Fruit fly (Drosophila melanogaster) whole organism, adult: ENCODE data around the gene Ppcs.

Experiments
- CG11617 ChIP-seq: fragments of 200-800 bp; sonication (Bioruptor generic); optimal IDR thresholded peaks from 2 replicates; lab custom pipeline; 2017; ENCODE audit warnings: mild to moderate bottlenecking, missing biosample characterization, missing genetic modification reagents, missing genetic modification characterization
- CG12768 ChIP-seq: fragments of 200-800 bp; sonication (Bioruptor generic); optimal IDR thresholded peaks from 2 replicates; lab custom pipeline; 2017; ENCODE audit warnings: missing biosample characterization, missing genetic modification characterization, mild to moderate bottlenecking, moderate library complexity, missing genetic modification reagents
- CG14711 ChIP-seq: fragments of 200-800 bp; sonication (Bioruptor generic); optimal IDR thresholded peaks from 2 replicates; lab custom pipeline; 2018; ENCODE audit warnings: missing biosample characterization, mild to moderate bottlenecking, missing genetic modification characterization, moderate library complexity
- CG1620 ChIP-seq: fragments of 200-800 bp; sonication (Bioruptor generic); optimal IDR thresholded peaks from 2 replicates; lab custom pipeline; 2016; ENCODE audit warnings: missing biosample characterization, missing genetic modification characterization
- CG33017 ChIP-seq: fragments of 200-800 bp; sonication (Bioruptor generic); optimal IDR thresholded peaks from 2 replicates; lab custom pipeline; 2018; ENCODE audit warnings: missing biosample characterization, mild to moderate bottlenecking, missing genetic modification characterization, moderate library complexity
- CG5204 ChIP-seq: fragments of 200-800 bp; sonication (Bioruptor generic); optimal IDR thresholded peaks from 2 replicates; lab custom pipeline; 2016; ENCODE audit warnings: missing biosample characterization, missing genetic modification characterization
- CG7045 ChIP-seq: fragments of 200-800 bp; sonication (Bioruptor generic); optimal IDR thresholded peaks from 2 replicates; lab custom pipeline; 2017; ENCODE audit warnings: missing biosample characterization, mild to moderate bottlenecking, missing genetic modification characterization
- CG7101 ChIP-seq: fragments of 200-800 bp; sonication (Bioruptor generic); optimal IDR thresholded peaks from 2 replicates; lab custom pipeline; 2018; ENCODE audit warnings: missing biosample characterization, mild to moderate bottlenecking, missing genetic modification characterization, moderate library complexity
- Clk ChIP-seq: fragments of 200-800 bp; sonication (Bioruptor generic); optimal IDR thresholded peaks from 2 replicates; lab custom pipeline; 2017; ENCODE audit warnings: missing biosample characterization, missing genetic modification characterization
- Crg-1 ChIP-seq: fragments of 200-800 bp; sonication (Bioruptor generic); optimal IDR thresholded peaks from 2 replicates; lab custom pipeline; 2016; ENCODE audit warnings: missing biosample characterization, missing genetic modification characterization
- Hr96 ChIP-seq: fragments of 200-800 bp; sonication (Bioruptor generic); optimal IDR thresholded peaks from 2 replicates; lab custom pipeline; 2016; ENCODE audit warnings: missing biosample characterization, missing genetic modification characterization
- Mnt ChIP-seq: fragments of 200-800 bp; sonication (Bioruptor generic); optimal IDR thresholded peaks from 2 replicates; lab custom pipeline; 2016; ENCODE audit warnings: missing biosample characterization, mild to moderate bottlenecking, missing genetic modification characterization
- bab1 ChIP-seq: fragments of 200-800 bp; sonication (Bioruptor generic); optimal IDR thresholded peaks from 3 replicates; lab custom pipeline; 2019; ENCODE audit warnings: missing biosample characterization, mild to moderate bottlenecking, missing genetic modification characterization, moderate library complexity
- cic ChIP-seq: fragments of 200-800 bp; sonication (Bioruptor generic); optimal IDR thresholded peaks from 2 replicates; lab custom pipeline; 2017; ENCODE audit warnings: missing biosample characterization, mild to moderate bottlenecking, missing genetic modification characterization, moderate library complexity
- cnc ChIP-seq, 2 experiments: fragments of >200 bp; optimal IDR thresholded peaks; 2 replicates each; lab custom pipeline; 2017
- kay ChIP-seq: fragments of 200-800 bp; sonication (Bioruptor generic); peaks from one replicate; lab custom pipeline; 2016; ENCODE audit warnings: missing biosample characterization, missing genetic modification characterization, borderline replicate concordance
- ovo ChIP-seq: fragments of 200-800 bp; sonication (Bioruptor generic); optimal IDR thresholded peaks from 2 replicates; lab custom pipeline; 2016; ENCODE audit warnings: missing biosample characterization, missing genetic modification characterization
- pad ChIP-seq: fragments of 200-800 bp; sonication (Bioruptor generic); optimal IDR thresholded peaks from 3 replicates; lab custom pipeline; 2017; ENCODE audit warnings: missing biosample characterization, missing genetic modification characterization, mild to moderate bottlenecking, moderate library complexity, missing genetic modification reagents
- tj ChIP-seq: fragments of 200-800 bp; sonication (Bioruptor generic); optimal IDR thresholded peaks from 3 replicates; lab custom pipeline; 2017; ENCODE audit warnings: missing biosample characterization, mild to moderate bottlenecking, missing genetic modification characterization, moderate library complexity
- toe ChIP-seq: fragments of 200-800 bp; sonication (Bioruptor generic); optimal IDR thresholded peaks from 2 replicates; lab custom pipeline; 2016; ENCODE audit warnings: missing biosample characterization, missing genetic modification characterization

Gene Ppcs

DNA sequence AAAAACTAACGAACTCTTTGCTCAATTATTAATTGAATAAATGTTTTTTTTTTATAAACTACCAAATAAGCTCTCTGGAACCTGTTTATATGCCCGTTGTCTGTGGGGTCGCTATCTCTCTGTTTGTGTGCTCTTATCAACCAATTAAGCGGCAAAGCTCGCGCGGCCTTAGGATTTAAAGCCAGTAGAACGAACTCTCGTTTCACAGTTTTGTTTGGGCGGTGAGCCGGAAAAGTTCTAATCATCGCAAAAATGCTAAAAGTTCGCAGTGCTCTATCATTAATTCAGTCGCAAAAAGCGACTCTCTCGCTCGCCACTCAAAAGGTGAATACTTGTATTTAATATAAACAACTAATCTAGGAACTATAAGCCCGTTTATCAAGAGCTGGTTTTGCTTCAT is 12.8 kb downstream of the Ppcs start, which contains the start of gene Cyp12a4:
Cyp12a4 (plus strand) TSS at position 202 of the 400 bp plus-strand sequence.
- TF ChIP-seq pad, result no peak
- no peak for TF ChIP-seq tj (GFP tag; lab: Kevin White, UChicago)
- no peak for TF ChIP-seq CG1620
- peak; percentile 6 for TF ChIP-seq toe (GFP tag; lab: Kevin White, UChicago)
- no peak for TF ChIP-seq Hr96
- peak; percentile 49 for TF ChIP-seq CG7101 (tag; lab: Kevin White, UChicago)
- TF ChIP-seq ovo (GFP tag; lab: Kevin White, UChicago), result no peak
- TF ChIP-seq CG33017 (tag; lab: Kevin White, UChicago), result peak; percentile 59
- TF ChIP-seq cic (GFP tag; lab: Kevin White, UChicago), result peak; percentile 92
- peak; percentile 70 for TF ChIP-seq CG12768 (GFP tag; lab: Kevin White, UChicago)
- peak; percentile 3 for TF ChIP-seq CG14711
- peak; percentile 5 for TF ChIP-seq CG7045 (GFP tag; lab: Kevin White, UChicago)
- TF ChIP-seq bab1 (GFP tag; lab: Kevin White, UChicago), result peak; percentile 14
- peak; percentile 26 for TF ChIP-seq Crg-1 (GFP tag; lab: Kevin White, UChicago)
- peak; percentile 20 for TF ChIP-seq CG5204
- TF ChIP-seq CG11617 (GFP tag; lab: Kevin White, UChicago), result no peak
- TF ChIP-seq Mnt (GFP tag; lab: Kevin White, UChicago), result peak; percentile 64
- peak; percentile 41 for TF ChIP-seq kay (GFP tag; lab: Kevin White, UChicago)
- TF ChIP-seq Clk, result no peak
- TF ChIP-seq cnc (optimal IDR thresholded peaks at IDR 0.05; lab: Kevin White, UChicago), result no peak

DNA sequence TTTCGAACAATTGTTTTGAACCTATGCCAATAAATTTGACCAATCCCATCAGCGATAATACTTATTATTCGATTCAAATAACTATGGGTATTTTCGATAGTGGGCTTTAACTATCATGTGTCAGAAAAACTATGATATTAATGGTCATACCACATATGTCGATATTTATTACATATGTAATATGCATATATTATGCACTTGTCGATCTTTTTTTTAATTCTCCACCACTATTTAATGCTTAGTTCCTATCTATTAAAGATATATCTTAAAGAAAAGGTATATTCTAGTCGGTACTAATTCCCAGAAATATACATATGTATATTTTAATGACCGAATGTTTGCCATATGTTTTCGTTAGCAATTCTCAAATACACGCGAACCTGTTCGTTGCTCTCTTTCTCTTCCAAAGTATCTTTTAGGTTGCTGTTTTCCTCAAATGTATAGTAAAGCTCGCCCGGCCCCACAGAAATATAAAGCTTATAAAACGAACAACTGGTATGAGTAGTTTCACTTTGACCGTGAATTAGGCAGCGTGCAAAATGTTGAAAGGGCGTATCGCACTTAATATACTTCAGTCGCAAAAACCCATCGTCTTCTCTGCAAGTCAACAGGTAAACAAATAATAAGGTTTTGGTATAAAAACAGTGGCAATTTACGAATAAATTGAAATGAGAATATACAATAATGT is 15.4 kb downstream of the Ppcs start, which contains the start of gene Cyp12a5:
Cyp12a5 (plus strand) TSS at position 503 of the 688 bp plus-strand sequence.
- TF ChIP-seq CG33017 (tag; lab: Kevin White, UChicago) (peak; percentile 67), CG12768 (GFP tag; lab: Kevin White, UChicago) (no peak), tj (GFP tag; lab: Kevin White, UChicago) (peak; percentile 5), kay (GFP tag; lab: Kevin White, UChicago) (peak; percentile 75), CG5204 (no peak), bab1 (GFP tag; lab: Kevin White, UChicago) (peak; percentile 2), CG7101 (tag; lab: Kevin White, UChicago) (peak; percentile 64), Crg-1 (GFP tag; lab: Kevin White, UChicago) (no peak), cic (GFP tag; lab: Kevin White, UChicago) (peak; percentile 85), Hr96 (no peak), Mnt (GFP tag; lab: Kevin White, UChicago) (peak; percentile 29), CG11617 (GFP tag; lab: Kevin White, UChicago) (peak; percentile 61)

DNA sequence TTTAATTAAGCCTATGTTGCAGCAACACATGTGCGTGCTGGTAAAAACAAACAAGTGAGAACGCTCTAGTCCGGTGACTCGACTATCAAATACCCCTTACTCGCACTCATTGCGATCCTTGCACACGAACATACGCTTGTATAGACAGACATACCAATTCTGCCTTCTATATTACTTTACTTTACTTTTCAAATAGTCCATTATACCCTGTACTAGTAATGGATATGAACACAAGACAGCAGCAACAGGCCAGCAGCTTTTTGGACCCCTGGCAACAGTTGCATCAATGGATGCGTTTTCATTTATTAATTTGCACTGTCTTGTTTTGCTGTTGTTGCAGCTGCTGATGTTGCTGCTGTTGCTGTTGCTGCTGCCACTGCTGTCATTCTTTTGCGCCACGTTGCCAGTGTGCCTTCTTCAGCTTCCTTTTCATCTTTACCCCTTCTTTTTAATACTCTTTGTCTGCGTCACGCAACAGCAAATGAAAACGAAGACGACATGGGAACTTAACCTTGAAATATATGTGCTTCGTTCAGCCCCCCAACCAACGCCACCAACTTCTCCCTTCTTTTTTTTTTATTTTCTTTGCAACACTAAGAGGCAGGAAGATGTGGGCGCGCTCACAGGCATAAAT is 29.1 kb downstream of the Ppcs start:
- no peak for TF ChIP-seq Hr96
- no peak for TF ChIP-seq CG1620
- TF ChIP-seq Clk, result no peak
- TF ChIP-seq pad, result no peak
- TF ChIP-seq cic (GFP tag; lab: Kevin White, UChicago), result no peak
- no peak for TF ChIP-seq tj (GFP tag; lab: Kevin White, UChicago)
- no peak for TF ChIP-seq kay (GFP tag; lab: Kevin White, UChicago)
- TF ChIP-seq cnc (optimal IDR thresholded peaks at IDR 0.05; lab: Kevin White, UChicago), result no peak
- TF ChIP-seq toe (GFP tag; lab: Kevin White, UChicago), result no peak
- TF ChIP-seq bab1 (GFP tag; lab: Kevin White, UChicago), result no peak
- no peak for TF ChIP-seq CG12768 (GFP tag; lab: Kevin White, UChicago)
- no peak for TF ChIP-seq CG7101 (tag; lab: Kevin White, UChicago)
- TF ChIP-seq CG7045 (GFP tag; lab: Kevin White, UChicago), result no peak

DNA sequence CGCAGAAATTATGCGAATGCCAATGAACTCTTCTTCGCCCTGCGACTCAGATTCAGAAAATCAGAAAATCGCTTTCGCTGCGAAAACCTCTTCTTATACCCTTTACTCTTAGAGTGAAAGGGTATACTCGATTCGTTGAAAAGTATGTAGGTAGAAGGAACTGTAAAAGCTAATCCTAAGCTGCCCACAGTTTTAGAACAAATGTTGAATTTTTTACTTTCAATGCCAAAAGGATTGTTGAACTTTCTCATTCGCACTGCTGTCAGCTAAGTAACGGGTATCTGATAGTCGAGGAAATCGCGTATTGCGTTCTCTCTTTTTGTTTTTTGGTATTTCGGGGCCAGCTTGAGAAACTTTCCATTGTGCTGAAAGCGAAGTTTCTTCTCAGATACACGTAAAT is 33.9 kb downstream of the Ppcs start:
- TF ChIP-seq kay (GFP tag; lab: Kevin White, UChicago) (no peak), Hr96 (no peak), pad (no peak), cic (GFP tag; lab: Kevin White, UChicago) (no peak), tj (GFP tag; lab: Kevin White, UChicago) (peak; percentile 66), CG7101 (tag; lab: Kevin White, UChicago) (no peak), bab1 (GFP tag; lab: Kevin White, UChicago) (peak; percentile 73)

DNA sequence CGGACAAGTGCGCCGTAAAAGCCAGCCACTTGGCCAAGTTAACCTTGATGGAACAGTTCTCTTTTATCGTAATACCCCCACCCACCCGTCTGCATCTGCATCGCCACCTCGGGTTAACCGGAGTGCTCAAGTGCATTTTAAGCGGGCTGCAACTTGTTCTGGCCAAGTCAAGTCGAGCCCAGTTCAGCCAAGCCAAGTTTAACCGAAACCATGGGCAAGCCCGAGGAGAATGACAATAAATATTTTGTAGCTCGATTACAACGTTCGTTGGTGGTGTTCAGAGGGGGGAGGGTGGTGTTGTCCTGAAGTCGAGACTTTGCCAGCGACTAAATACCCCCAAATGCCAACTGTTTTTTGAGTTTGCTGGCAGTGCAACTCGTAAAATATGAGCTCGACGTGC is 35.3 kb downstream of the Ppcs start:
- TF ChIP-seq tj (GFP tag; lab: Kevin White, UChicago), result peak; percentile 74
- no peak for TF ChIP-seq CG7045 (GFP tag; lab: Kevin White, UChicago)
- TF ChIP-seq bab1 (GFP tag; lab: Kevin White, UChicago), result no peak
- no peak for TF ChIP-seq Clk
- no peak for TF ChIP-seq Mnt (GFP tag; lab: Kevin White, UChicago)
- TF ChIP-seq CG1620, result no peak

DNA sequence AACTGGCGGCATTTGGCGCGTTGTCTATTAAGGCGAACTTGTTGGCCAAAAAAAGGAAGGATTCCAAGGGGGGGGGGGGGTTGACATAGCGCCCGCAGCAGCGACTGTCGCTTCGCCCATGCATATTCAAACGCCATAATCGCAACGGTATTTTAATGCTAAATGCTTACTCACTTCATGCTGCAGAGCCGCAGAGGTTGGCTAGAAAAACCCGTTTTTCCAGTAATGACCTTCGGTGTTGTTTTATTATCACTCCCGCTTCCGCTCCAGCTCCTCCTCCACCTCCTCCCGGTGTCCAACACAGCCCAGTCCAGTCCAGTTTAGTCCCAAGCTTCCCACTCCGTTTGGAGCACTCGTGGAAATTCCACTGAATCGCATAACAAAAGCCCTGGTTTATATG is 36.6 kb downstream of the Ppcs start:
- TF ChIP-seq CG11617 (GFP tag; lab: Kevin White, UChicago) (no peak), cnc (optimal IDR thresholded peaks at IDR 0.05; lab: Kevin White, UChicago) (no peak), Mnt (GFP tag; lab: Kevin White, UChicago) (no peak), pad (no peak), Clk (no peak)
